Fruit fly (Drosophila melanogaster) whole organism, embryonic: ENCODE results near the gene CG6294.

Experiments
- ATbp ChIP-seq: fragments of 200-800 bp; sonication (Bioruptor generic); optimal IDR thresholded peaks from 2 replicates; lab custom pipeline; 2017; ENCODE audit warnings: missing biosample characterization, mild to moderate bottlenecking, missing genetic modification characterization, missing genetic modification reagents
- Ada2b ChIP-seq: fragments of 200-800 bp; sonication (Bioruptor generic); IDR thresholded peaks from 2 replicates; pipeline ENCODE4 v1.3.6; 2022; ENCODE audit warnings: missing biosample characterization, missing genetic modification characterization
- Blimp-1 ChIP-seq: fragments of 200-800 bp; sonication (Bioruptor generic); optimal IDR thresholded peaks from 3 replicates; lab custom pipeline; 2018; ENCODE audit warnings: missing biosample characterization, missing genetic modification characterization, mild to moderate bottlenecking, moderate library complexity, missing genetic modification reagents
- CG10267 ChIP-seq: fragments of 200-800 bp; sonication (Bioruptor generic); optimal IDR thresholded peaks from 2 replicates; lab custom pipeline; 2018; ENCODE audit warnings: missing biosample characterization, mild to moderate bottlenecking, missing genetic modification characterization, moderate library complexity
- CG10321 ChIP-seq: fragments of 200-800 bp; sonication (Bioruptor generic); IDR thresholded peaks from 2 replicates; pipeline ENCODE4 v1.3.6; 2022; ENCODE audit warnings: missing biosample characterization, missing genetic modification characterization
- CG10431 ChIP-seq: fragments of 200-800 bp; sonication (Bioruptor generic); optimal IDR thresholded peaks from 3 replicates; lab custom pipeline; 2018; ENCODE audit warnings: missing biosample characterization, mild to moderate bottlenecking, missing genetic modification characterization
- CG2129 ChIP-seq: fragments of 200-800 bp; sonication (Bioruptor generic); IDR thresholded peaks from 2 replicates; pipeline ENCODE4 v1.3.6; 2022; ENCODE audit warnings: missing biosample characterization, missing genetic modification characterization; ENCODE audit not compliant: partially characterized antibody
- CG2678 ChIP-seq: fragments of 200-800 bp; sonication (Bioruptor generic); optimal IDR thresholded peaks from 3 replicates; lab custom pipeline; 2019; ENCODE audit warnings: missing biosample characterization, mild to moderate bottlenecking, missing genetic modification characterization, moderate library complexity
- CG2712 ChIP-seq: fragments of 200-800 bp; optimal IDR thresholded peaks from 3 replicates; lab custom pipeline; 2019; ENCODE audit warnings: missing biosample characterization, mild to moderate bottlenecking, missing genetic modification characterization, moderate library complexity
- CG32767 ChIP-seq: fragments of 200-800 bp; sonication (Bioruptor generic); IDR thresholded peaks from 2 replicates; pipeline ENCODE4 v1.3.6; 2022; ENCODE audit warnings: missing biosample characterization, missing genetic modification characterization
- CG42726 ChIP-seq: fragments of 200-800 bp; sonication (Bioruptor generic); IDR thresholded peaks from 2 replicates; pipeline ENCODE4 v1.3.6; 2022; ENCODE audit warnings: missing biosample characterization, missing genetic modification characterization; ENCODE audit not compliant: partially characterized antibody
- CG7271 ChIP-seq: fragments of 200-800 bp; sonication (Bioruptor generic); optimal IDR thresholded peaks from 2 replicates; lab custom pipeline; 2018; ENCODE audit warnings: missing biosample characterization, mild to moderate bottlenecking, missing genetic modification characterization, moderate library complexity
- CG7556 ChIP-seq: fragments of 200-800 bp; sonication (Bioruptor generic); optimal IDR thresholded peaks from 2 replicates; lab custom pipeline; 2017; ENCODE audit warnings: missing biosample characterization, mild to moderate bottlenecking, missing genetic modification characterization
- CG7839 ChIP-seq: fragments of 200-800 bp; sonication (Bioruptor generic); optimal IDR thresholded peaks from 3 replicates; lab custom pipeline; 2018; ENCODE audit warnings: missing biosample characterization, mild to moderate bottlenecking, missing genetic modification characterization, moderate library complexity
- CG8089 ChIP-seq: fragments of 200-800 bp; sonication (Bioruptor generic); optimal IDR thresholded peaks from 3 replicates; lab custom pipeline; 2016; ENCODE audit warnings: missing biosample characterization, missing genetic modification characterization
- CG8765 ChIP-seq: fragments of 200-800 bp; sonication (Bioruptor generic); IDR thresholded peaks from 2 replicates; pipeline ENCODE4 v1.3.6; 2022; ENCODE audit warnings: missing biosample characterization, missing genetic modification characterization
- CoRest ChIP-seq: fragments of 200-800 bp; sonication (Bioruptor generic); optimal IDR thresholded peaks from 3 replicates; lab custom pipeline; 2018; ENCODE audit warnings: missing biosample characterization, mild to moderate bottlenecking, missing genetic modification characterization, moderate library complexity
- D ChIP-seq, 2 experiments: fragments of 200-800 bp in 1 of 2; fragments of >200 bp in 1 of 2; sonication (Bioruptor generic) in 1 of 2; optimal IDR thresholded peaks; 2 replicates in 1 of 2; 3 replicates in 1 of 2; lab custom pipeline; 2017; ENCODE audit warnings: mild to moderate bottlenecking in 1 of 2, missing biosample characterization in 1 of 2, missing genetic modification characterization in 1 of 2, missing genetic modification reagents in 1 of 2
- Dbx ChIP-seq: fragments of 200-800 bp; sonication (Bioruptor generic); IDR thresholded peaks from 3 replicates; pipeline ENCODE4 v1.3.6; 2022; ENCODE audit warnings: missing biosample characterization, missing genetic modification characterization
- Deaf1 ChIP-seq: fragments of 200-800 bp; optimal IDR thresholded peaks from 3 replicates; lab custom pipeline; 2019; ENCODE audit warnings: missing biosample characterization, mild to moderate bottlenecking, missing genetic modification characterization, moderate library complexity
- Fer1 ChIP-seq: fragments of 200-800 bp; sonication (Bioruptor generic); optimal IDR thresholded peaks from 2 replicates; lab custom pipeline; 2017; ENCODE audit warnings: missing biosample characterization, mild to moderate bottlenecking, missing genetic modification characterization
- Hey ChIP-seq: fragments of 200-800 bp; sonication (Bioruptor generic); optimal IDR thresholded peaks from 3 replicates; lab custom pipeline; 2018; ENCODE audit warnings: missing biosample characterization, mild to moderate bottlenecking, missing genetic modification characterization
- Hr51 ChIP-seq, 2 experiments: fragments of 200-800 bp; sonication (Bioruptor generic); optimal IDR thresholded peaks; 2 replicates in 1 of 2; 3 replicates in 1 of 2; lab custom pipeline; 2016 to 2018; ENCODE audit warnings: missing biosample characterization in 2 of 2, missing genetic modification characterization in 2 of 2, mild to moderate bottlenecking in 1 of 2, moderate library complexity in 1 of 2
- Lhr ChIP-seq: fragments of 200-800 bp; sonication (Bioruptor generic); optimal IDR thresholded peaks from 3 replicates; lab custom pipeline; 2017; ENCODE audit warnings: mild to moderate bottlenecking, missing biosample characterization, missing genetic modification reagents, missing genetic modification characterization
- Med ChIP-seq: fragments of 200-800 bp; sonication (Bioruptor generic); peaks from one replicate; lab custom pipeline; 2016; ENCODE audit warnings: missing biosample characterization, missing genetic modification characterization, mild to moderate bottlenecking, inconsistent platforms, moderate library complexity
- Myb ChIP-seq: fragments of 200-800 bp; sonication (Bioruptor generic); optimal IDR thresholded peaks from 2 replicates; lab custom pipeline; 2016; ENCODE audit warnings: missing biosample characterization, missing genetic modification characterization
- Oli ChIP-seq: fragments of 200-800 bp; sonication (Bioruptor generic); optimal IDR thresholded peaks from 2 replicates; lab custom pipeline; 2018; ENCODE audit warnings: missing biosample characterization, mild to moderate bottlenecking, missing genetic modification characterization, moderate library complexity
- Optix ChIP-seq: fragments of 200-800 bp; sonication (Bioruptor generic); IDR thresholded peaks from 3 replicates; pipeline ENCODE4 v1.3.6; 2022; ENCODE audit warnings: missing biosample characterization, missing genetic modification characterization
- Poxn ChIP-seq: fragments of 200-800 bp; sonication (Bioruptor generic); IDR thresholded peaks from 2 replicates; pipeline ENCODE4 v1.3.6; 2022; ENCODE audit warnings: missing biosample characterization, missing genetic modification characterization
- Stat92E ChIP-seq, 3 experiments: fragments of >200 bp in 2 of 3; fragments of 200-800 bp in 1 of 3; sonication (Bioruptor generic) in 1 of 3; optimal IDR thresholded peaks; 2 replicates each; lab custom pipeline; 2017 to 2019; ENCODE audit warnings: missing biosample characterization in 3 of 3, missing genetic modification characterization in 3 of 3, mild to moderate bottlenecking in 1 of 3, moderate library complexity in 1 of 3
- Tbp ChIP-seq: fragments of >200 bp; optimal IDR thresholded peaks from 2 replicates; lab custom pipeline; 2018; ENCODE audit warnings: missing biosample characterization, missing genetic modification characterization
- da ChIP-seq: fragments of 200-800 bp; sonication (Bioruptor generic); optimal IDR thresholded peaks from 2 replicates; lab custom pipeline; 2016; ENCODE audit warnings: missing biosample characterization, missing genetic modification characterization
- dati ChIP-seq: fragments of 200-800 bp; sonication (Bioruptor generic); IDR thresholded peaks from 2 replicates; pipeline ENCODE4 v1.3.6; 2022; ENCODE audit warnings: missing biosample characterization, missing genetic modification characterization
- dysf ChIP-seq: fragments of 200-800 bp; sonication (Bioruptor generic); IDR thresholded peaks from 3 replicates; pipeline ENCODE4 v1.3.6; 2022; ENCODE audit warnings: missing biosample characterization, missing genetic modification characterization
- emc ChIP-seq: fragments of 200-800 bp; sonication (Bioruptor generic); optimal IDR thresholded peaks from 2 replicates; lab custom pipeline; 2016; ENCODE audit warnings: missing biosample characterization, missing genetic modification characterization
- exex ChIP-seq: fragments of 200-800 bp; sonication (Bioruptor generic); optimal IDR thresholded peaks from 4 replicates; lab custom pipeline; 2018; ENCODE audit warnings: missing biosample characterization, mild to moderate bottlenecking, missing genetic modification characterization, moderate library complexity
- fd64A ChIP-seq: fragments of 200-800 bp; sonication (Bioruptor generic); optimal IDR thresholded peaks from 3 replicates; lab custom pipeline; 2018; ENCODE audit warnings: missing biosample characterization, mild to moderate bottlenecking, missing genetic modification characterization
- gfzf ChIP-seq: fragments of 200-800 bp; sonication (Bioruptor generic); optimal IDR thresholded peaks from 2 replicates; lab custom pipeline; 2016; ENCODE audit warnings: missing biosample characterization, mild to moderate bottlenecking, missing genetic modification characterization, moderate library complexity
- grn ChIP-seq: fragments of 200-800 bp; sonication (Bioruptor generic); optimal IDR thresholded peaks from 3 replicates; lab custom pipeline; 2017; ENCODE audit warnings: missing biosample characterization, missing genetic modification characterization
- nmo ChIP-seq: fragments of 200-800 bp; sonication (Bioruptor generic); optimal IDR thresholded peaks from 2 replicates; lab custom pipeline; 2018; ENCODE audit warnings: missing biosample characterization, mild to moderate bottlenecking, missing genetic modification characterization, moderate library complexity
- prd ChIP-seq, 3 experiments: fragments of >200 bp in 2 of 3; fragments of 200-800 bp in 1 of 3; sonication (Bioruptor generic) in 1 of 3; optimal IDR thresholded peaks in 2 of 3; IDR thresholded peaks in 1 of 3; 2 replicates in 2 of 3; 3 replicates in 1 of 3; pipeline versions ENCODE4 v1.3.6 to Lab custom; 2017 to 2022; ENCODE audit warnings: missing biosample characterization in 1 of 3, missing genetic modification characterization in 1 of 3
- row ChIP-seq: fragments of 200-800 bp; sonication (Bioruptor generic); IDR thresholded peaks from 3 replicates; pipeline ENCODE4 v1.3.6; 2022; ENCODE audit warnings: missing biosample characterization, missing genetic modification characterization
- sim ChIP-seq: fragments of 200-800 bp; sonication (Bioruptor generic); IDR thresholded peaks from 2 replicates; pipeline ENCODE4 v1.3.6; 2022; ENCODE audit warnings: missing biosample characterization, missing genetic modification characterization
- slbo ChIP-seq: fragments of 200-800 bp; sonication (Bioruptor generic); IDR thresholded peaks from 2 replicates; pipeline ENCODE4 v1.3.6; 2022; ENCODE audit warnings: missing biosample characterization, missing genetic modification characterization
- sqz ChIP-seq: fragments of 200-800 bp; sonication (Bioruptor generic); optimal IDR thresholded peaks from 3 replicates; lab custom pipeline; 2018; ENCODE audit warnings: missing biosample characterization, mild to moderate bottlenecking, missing genetic modification characterization
- tgo ChIP-seq: fragments of 200-800 bp; sonication (Bioruptor generic); IDR thresholded peaks from 3 replicates; pipeline ENCODE4 v1.3.6; 2022; ENCODE audit warnings: missing biosample characterization, missing genetic modification characterization
- unpg ChIP-seq: fragments of 200-800 bp; sonication (Bioruptor generic); optimal IDR thresholded peaks from 3 replicates; lab custom pipeline; 2018; ENCODE audit warnings: missing biosample characterization, mild to moderate bottlenecking, missing genetic modification characterization, moderate library complexity
- usp ChIP-seq: fragments of >200 bp; optimal IDR thresholded peaks from 2 replicates; lab custom pipeline; 2017; ENCODE audit warnings: missing biosample characterization, missing genetic modification characterization
- vvl ChIP-seq: fragments of 200-800 bp; sonication (Bioruptor generic); IDR thresholded peaks from 2 replicates; pipeline ENCODE4 v1.3.6; 2022; ENCODE audit warnings: missing biosample characterization, missing genetic modification characterization

Gene CG6294

dm6 chrX:15462436-15462857, at the start of gene CG6294, which contains the start of the genes shtd and CG6299 (continued):
- peak; percentile 42 for TF ChIP-seq CG10267 (tag; lab: Kevin White, UChicago)
- no peak for TF ChIP-seq Blimp-1
- no peak for TF ChIP-seq CG8089
- no peak for TF ChIP-seq CG7556 (GFP tag; lab: Kevin White, UChicago)
- TF ChIP-seq CG10321 (GFP tag; lab: Robert Waterston, UW) = no peak
- no peak for TF ChIP-seq grn (GFP tag; lab: Kevin White, UChicago)
- no peak for TF ChIP-seq Oli (tag; lab: Kevin White, UChicago)
- TF ChIP-seq Hey (tag; lab: Kevin White, UChicago) = no peak
- peak; percentile 74 for TF ChIP-seq CG42726 (GFP tag; lab: Robert Waterston, UW)
- TF ChIP-seq CG8765 (GFP tag; lab: Robert Waterston, UW) = no peak
- peak; percentile 16 for TF ChIP-seq gfzf (GFP tag; lab: Kevin White, UChicago)
- peak; percentile 58 for TF ChIP-seq CoRest
- no peak for TF ChIP-seq dati (GFP tag; lab: Robert Waterston, UW)
- TF ChIP-seq da = no peak
- no peak for TF ChIP-seq CG7839 (tag; lab: Kevin White, UChicago)
- no peak for TF ChIP-seq CG2678 (tag; lab: Kevin White, UChicago)
- peak; percentile 76 for TF ChIP-seq Myb (GFP tag; lab: Kevin White, UChicago)
- TF ChIP-seq nmo (GFP tag; lab: Kevin White, UChicago) = peak; percentile 66
- TF ChIP-seq CG2129 (GFP tag; lab: Robert Waterston, UW) = peak; percentile 55
- TF ChIP-seq fd64A (GFP tag; lab: Kevin White, UChicago) = no peak
- peak; percentile 55 for TF ChIP-seq Deaf1
- no peak for TF ChIP-seq slbo (GFP tag; lab: Robert Waterston, UW)
- TF ChIP-seq exex = no peak
- TF ChIP-seq prd (optimal IDR thresholded peaks at IDR 0.05; lab: Kevin White, UChicago) = no peak
- no peak for TF ChIP-seq prd (GFP tag; IDR thresholded peaks at IDR 0.05; lab: Robert Waterston, UW)
- TF ChIP-seq CG10431 (GFP tag; lab: Kevin White, UChicago) = no peak
- no peak for TF ChIP-seq Optix (GFP tag; lab: Robert Waterston, UW)
- TF ChIP-seq ATbp (GFP tag; lab: Kevin White, UChicago) = no peak
- TF ChIP-seq CG2712 (tag; lab: Kevin White, UChicago) = peak; percentile 47
- no peak for TF ChIP-seq tgo (GFP tag; lab: Robert Waterston, UW)
- no peak for TF ChIP-seq D (optimal IDR thresholded peaks at IDR 0.05; lab: Kevin White, UChicago)
- no peak for TF ChIP-seq D (GFP tag; optimal IDR thresholded peaks at IDR 0.05; lab: Kevin White, UChicago)
- no peak for TF ChIP-seq usp (GFP tag; lab: Kevin White, UChicago)
- 0 out of 3 replicates have a peak, but pooled peaks have one; percentile 13 for TF ChIP-seq Dbx (GFP tag; lab: Robert Waterston, UW)
- no peak for TF ChIP-seq emc
- TF ChIP-seq Stat92E (GFP tag; optimal IDR thresholded peaks at IDR 0.05; lab: Kevin White, UChicago) = peak in 1 of 3 experiments; percentile 17
- TF ChIP-seq CG7271 (tag; lab: Kevin White, UChicago) = no peak
- TF ChIP-seq row = peak; percentile 65; the same call in 2 of the 3 replicates
- TF ChIP-seq Poxn (GFP tag; lab: Robert Waterston, UW) = no peak
- no peak for TF ChIP-seq sqz
- TF ChIP-seq Fer1 (GFP tag; lab: Kevin White, UChicago) = no peak
- no peak for TF ChIP-seq Ada2b (GFP tag; lab: Robert Waterston, UW)
- TF ChIP-seq sim = no peak
- TF ChIP-seq unpg (GFP tag; lab: Kevin White, UChicago) = no peak
- no peak for TF ChIP-seq dysf (GFP tag; lab: Robert Waterston, UW)
- TF ChIP-seq Hr51 (GFP tag; optimal IDR thresholded peaks at IDR 0.05; lab: Kevin White, UChicago) = no peak
- TF ChIP-seq Tbp (GFP tag; lab: Kevin White, UChicago) = no peak
- TF ChIP-seq vvl = no peak; the same call in 1 of the 2 replicates
- TF ChIP-seq Med (GFP tag; lab: Kevin White, UChicago) = peak; percentile 69
- TF ChIP-seq Lhr = peak; percentile 47
- no peak for TF ChIP-seq CG32767 (GFP tag; lab: Robert Waterston, UW)
